Fruit fly (Drosophila melanogaster): ENCODE results near the gene CG44422.

DNA sequence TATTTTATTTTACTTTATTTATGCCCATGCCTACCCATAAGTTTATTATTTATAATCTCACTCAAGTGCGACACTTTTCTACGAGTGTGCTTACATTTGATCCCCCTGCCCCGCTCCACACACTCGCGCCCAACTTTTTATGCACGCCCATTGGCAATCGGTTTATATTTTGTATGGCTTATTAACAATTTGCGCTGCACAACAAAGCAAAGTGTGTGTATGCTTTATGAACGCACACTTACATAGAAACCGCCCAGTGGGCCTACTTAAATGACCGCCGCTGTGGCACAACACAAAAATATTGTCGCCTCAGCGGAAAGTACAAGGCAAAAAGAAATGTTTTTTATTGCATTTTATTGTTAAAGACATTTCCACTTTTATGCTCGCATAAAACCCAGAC is 19.0 kb downstream of the CG44422 start:
- TF ChIP-seq CG8478 (optimal IDR thresholded peaks at IDR 0.05) (no peak), CTCF (optimal IDR thresholded peaks at IDR 0.05) (no peak)

Measured in S2 (cell line).